Worm (Caenorhabditis elegans) whole organism, early embryonic: Measurements from ENCODE around the gene lfi-1.

Source experiments
- B0310.2 ChIP-seq: sonication (generic microtip); optimal IDR thresholded peaks from 2 replicates; lab custom pipeline; 2016; ENCODE audit warnings: mild to moderate bottlenecking, missing genetic modification characterization, missing compliant biosample characterization
- F13C5.2 ChIP-seq: sonication (generic microtip); optimal IDR thresholded peaks from 2 replicates; lab custom pipeline; 2017; ENCODE audit warnings: mild to moderate bottlenecking, missing genetic modification characterization, inconsistent platforms, missing compliant biosample characterization
- aly-1 ChIP-seq: sonication (generic microtip); optimal IDR thresholded peaks from 2 replicates; lab custom pipeline; 2016; ENCODE audit warnings: missing genetic modification characterization, missing compliant biosample characterization
- ama-1 ChIP-seq: fragments of 150-350 bp; optimal IDR thresholded peaks from 2 replicates; lab custom pipeline; 2014
- ceh-13 ChIP-seq: fragments of 200-800 bp; sonication (Bioruptor generic); optimal IDR thresholded peaks from 2 replicates; lab custom pipeline; 2018; ENCODE audit warnings: mild to moderate bottlenecking, missing genetic modification characterization, missing compliant biosample characterization
- ceh-36 ChIP-seq: sonication (generic microtip); optimal IDR thresholded peaks from 2 replicates; lab custom pipeline; 2016; ENCODE audit warnings: missing genetic modification characterization, inconsistent platforms, missing compliant biosample characterization
- ets-7 ChIP-seq: sonication (generic microtip); optimal IDR thresholded peaks from 2 replicates; lab custom pipeline; 2016; ENCODE audit warnings: missing genotype, missing genetic modification characterization, missing compliant biosample characterization
- flt-1 ChIP-seq: fragments of 200-800 bp; sonication (Bioruptor generic); IDR thresholded peaks from 2 replicates; pipeline ENCODE4 v1.3.6; 2022; ENCODE audit warnings: missing genetic modification characterization, missing compliant biosample characterization
- hmbx-1 ChIP-seq: sonication (generic microtip); optimal IDR thresholded peaks from 2 replicates; lab custom pipeline; 2016; ENCODE audit warnings: mild to moderate bottlenecking, missing genetic modification characterization, missing compliant biosample characterization
- hmg-4 ChIP-seq: fragments of 200-800 bp; sonication (Bioruptor generic); optimal IDR thresholded peaks from 2 replicates; lab custom pipeline; 2018; ENCODE audit warnings: mild to moderate bottlenecking, missing genetic modification characterization, missing compliant biosample characterization
- hnd-1 ChIP-seq: sonication (generic microtip); optimal IDR thresholded peaks from 2 replicates; lab custom pipeline; 2016; ENCODE audit warnings: missing genetic modification characterization, missing compliant biosample characterization
- pes-1 ChIP-seq: fragments of 200-800 bp; sonication (Bioruptor generic); IDR thresholded peaks from 2 replicates; pipeline ENCODE4 v1.3.6; 2022; ENCODE audit warnings: missing genetic modification reagents, missing genetic modification characterization, missing compliant biosample characterization
- scrt-1 ChIP-seq: fragments of 200-800 bp; sonication (Bioruptor generic); IDR thresholded peaks from 2 replicates; pipeline ENCODE4 v1.3.6; 2022; ENCODE audit warnings: missing genetic modification characterization, missing compliant biosample characterization
- sea-1 ChIP-seq: fragments of 200-800 bp; sonication (Bioruptor generic); conservative IDR thresholded peaks from 2 replicates; pipeline ENCODE4 v1.3.6; 2022; ENCODE audit warnings: missing genetic modification characterization, missing compliant biosample characterization
- tbx-11 ChIP-seq: fragments of 200-800 bp; sonication (Bioruptor generic); IDR thresholded peaks from 2 replicates; pipeline ENCODE4 v1.3.6; 2022; ENCODE audit warnings: missing genetic modification characterization, missing compliant biosample characterization
- tbx-37 ChIP-seq: fragments of 200-800 bp; sonication (Bioruptor generic); conservative IDR thresholded peaks from 2 replicates; pipeline ENCODE4 v1.3.6; 2022; ENCODE audit warnings: missing genetic modification reagents, missing genetic modification characterization, missing compliant biosample characterization
- tra-4 ChIP-seq: sonication (generic microtip); optimal IDR thresholded peaks from 2 replicates; lab custom pipeline; 2017; ENCODE audit warnings: missing genetic modification characterization, missing compliant biosample characterization

lfi-1 gene

DNA sequence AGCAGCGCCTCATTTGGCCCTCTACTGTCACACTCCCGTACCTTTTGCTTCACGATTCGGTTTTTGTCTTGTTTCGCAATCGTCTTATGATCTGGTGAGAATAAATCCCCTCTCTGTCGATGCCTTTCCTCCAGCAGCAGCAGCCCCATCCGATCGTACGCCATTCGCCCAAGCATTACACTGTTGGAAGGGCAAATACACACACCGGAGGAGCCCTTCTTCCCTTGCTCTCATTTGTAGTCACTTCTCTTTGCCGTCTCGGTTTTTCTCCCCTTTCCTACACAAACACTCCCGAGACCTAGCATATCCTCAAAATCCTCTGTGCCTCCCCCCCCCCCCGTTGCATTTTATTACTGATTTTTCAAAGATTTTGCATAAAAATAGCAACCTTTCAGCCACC is 22.2 kb downstream of the lfi-1 start, which contains the start of gene set-30:
TSS of gene set-30 (plus strand) at position 396 of the 400 bp plus-strand sequence.
- peak; percentile 52 for TF ChIP-seq hmg-4 (GFP tag; lab: Kevin White, UChicago)
- TF ChIP-seq hmbx-1 (tag; lab: Kevin White, UChicago), result no peak

DNA sequence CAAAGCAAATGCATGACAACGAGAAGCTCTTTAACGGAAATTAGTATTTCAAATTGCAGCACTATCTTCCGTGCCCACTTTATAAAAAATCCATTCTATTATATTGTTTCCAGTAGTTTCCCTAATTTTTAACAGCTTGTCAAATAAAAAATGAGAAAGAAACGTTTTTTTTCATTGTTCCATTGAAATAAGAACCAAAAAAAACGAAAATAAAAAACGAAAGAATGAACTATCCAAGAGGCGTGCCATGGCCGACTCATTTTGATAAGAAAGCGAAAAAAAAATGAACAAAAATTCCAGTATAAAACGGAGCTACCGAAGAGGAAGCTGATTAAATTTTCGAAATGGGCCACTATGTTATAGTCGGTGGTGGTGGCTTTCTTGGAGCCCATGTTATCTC is 28.3 kb downstream of the lfi-1 start, which contains the start of gene hsd-2:
TSS of gene hsd-2 (plus strand) at position 301 of the 400 bp plus-strand sequence.
- TF ChIP-seq hmg-4 (GFP tag; lab: Kevin White, UChicago), result no peak
- no peak for TF ChIP-seq sea-1 (GFP tag; lab: Robert Waterston, UW)
- no peak for TF ChIP-seq hnd-1

DNA sequence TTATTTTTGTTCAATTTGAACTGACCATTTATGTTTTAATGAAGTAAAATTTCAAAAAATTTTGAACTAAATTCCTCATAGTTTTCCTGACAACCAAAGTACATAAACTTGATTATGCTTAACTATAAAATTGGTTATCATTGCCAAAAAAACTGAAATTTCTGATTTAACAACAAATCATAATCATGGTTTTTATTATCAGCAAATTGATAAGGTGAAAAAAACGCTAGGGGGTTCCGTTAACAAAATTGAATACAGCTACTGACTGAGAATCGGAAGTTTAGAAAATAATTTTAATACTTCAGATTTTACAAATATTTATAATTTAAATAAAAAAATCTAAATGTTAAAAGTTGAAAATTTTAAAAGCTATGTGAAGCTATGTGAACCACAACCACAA is 30.3 kb downstream of the lfi-1 start:
- no peak for TF ChIP-seq ceh-36 (tag; lab: Kevin White, UChicago)
- TF ChIP-seq flt-1 (GFP tag; lab: Robert Waterston, UW), result no peak
- TF ChIP-seq tbx-37 (GFP tag; lab: Robert Waterston, UW), result no peak
- TF ChIP-seq hmbx-1 (tag; lab: Kevin White, UChicago), result no peak
- TF ChIP-seq hmg-4 (GFP tag; lab: Kevin White, UChicago), result no peak
- TF ChIP-seq ama-1 (lab: Kevin White, UChicago), result no peak
- no peak for TF ChIP-seq tbx-11 (GFP tag; lab: Robert Waterston, UW)
- TF ChIP-seq sea-1 (GFP tag; lab: Robert Waterston, UW), result no peak
- TF ChIP-seq tra-4 (tag; lab: Kevin White, UChicago), result no peak
- no peak for TF ChIP-seq B0310.2 (tag; lab: Kevin White, UChicago)
- TF ChIP-seq ceh-13 (GFP tag; lab: Kevin White, UChicago), result no peak
- no peak for TF ChIP-seq ets-7 (tag; lab: Kevin White, UChicago)
- no peak for TF ChIP-seq F13C5.2
- no peak for TF ChIP-seq aly-1 (tag; lab: Kevin White, UChicago)
- no peak for TF ChIP-seq hnd-1
- no peak for TF ChIP-seq pes-1 (GFP tag; lab: Robert Waterston, UW)
- no peak for TF ChIP-seq scrt-1 (GFP tag; lab: Robert Waterston, UW)

DNA sequence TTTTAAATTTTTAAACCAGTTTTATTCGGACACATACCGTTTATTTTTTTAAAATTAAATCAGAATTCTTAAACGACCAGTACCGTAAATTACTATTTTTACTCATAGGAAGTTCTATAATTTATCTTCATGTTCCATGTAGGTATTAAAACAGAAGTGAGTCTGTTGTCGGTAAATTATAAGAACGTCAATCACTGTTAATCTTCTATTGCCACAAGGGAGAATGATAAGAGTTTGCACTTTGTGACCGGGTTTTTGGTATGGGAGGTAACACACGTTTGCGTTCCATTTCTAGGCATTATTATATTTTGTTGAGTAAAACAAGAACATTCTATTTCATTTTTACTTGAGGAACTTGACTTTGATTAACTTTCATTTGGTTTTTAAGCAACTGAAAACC is 32.4 kb downstream of the lfi-1 start, which contains the start of gene hsd-3:
TSS of gene hsd-3 (plus strand) at position 301 of the 400 bp plus-strand sequence.
- TF ChIP-seq B0310.2 (tag; lab: Kevin White, UChicago), result no peak
- no peak for TF ChIP-seq F13C5.2

DNA sequence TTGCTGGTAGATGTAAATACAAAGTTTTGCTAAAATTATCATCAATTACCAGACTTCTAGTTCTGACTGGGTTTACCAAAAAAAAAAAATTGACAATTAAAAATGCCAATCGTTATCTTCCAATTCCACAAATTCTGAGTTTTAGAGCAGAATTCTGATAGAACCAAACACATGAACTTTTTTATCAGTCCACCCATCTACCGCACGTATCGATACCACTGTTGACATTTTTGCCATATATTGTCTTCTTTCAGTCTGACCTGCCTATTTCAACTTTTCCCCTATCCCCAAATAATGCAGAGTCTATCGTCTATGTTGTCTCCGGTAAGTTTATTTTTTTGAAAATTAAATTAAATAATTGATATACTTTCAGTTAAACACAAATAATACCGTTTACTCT is 37.2 kb downstream of the lfi-1 start, which contains the start of gene ZC449.7:
TSS of gene ZC449.7 (plus strand) at position 249 of the 400 bp plus-strand sequence.
- TF ChIP-seq hmg-4 (GFP tag; lab: Kevin White, UChicago), result no peak
- TF ChIP-seq aly-1 (tag; lab: Kevin White, UChicago), result no peak
- TF ChIP-seq ets-7 (tag; lab: Kevin White, UChicago), result no peak
- no peak for TF ChIP-seq hmbx-1 (tag; lab: Kevin White, UChicago)
- no peak for TF ChIP-seq tbx-37 (GFP tag; lab: Robert Waterston, UW)
- TF ChIP-seq sea-1 (GFP tag; lab: Robert Waterston, UW), result no peak
- no peak for TF ChIP-seq ama-1 (lab: Kevin White, UChicago)
- no peak for TF ChIP-seq ceh-13 (GFP tag; lab: Kevin White, UChicago)
- no peak for TF ChIP-seq hnd-1
- no peak for TF ChIP-seq flt-1 (GFP tag; lab: Robert Waterston, UW)
- TF ChIP-seq tbx-11 (GFP tag; lab: Robert Waterston, UW), result no peak
- no peak for TF ChIP-seq F13C5.2
- no peak for TF ChIP-seq ceh-36 (tag; lab: Kevin White, UChicago)
- TF ChIP-seq tra-4 (tag; lab: Kevin White, UChicago), result no peak
- no peak for TF ChIP-seq B0310.2 (tag; lab: Kevin White, UChicago)
- TF ChIP-seq pes-1 (GFP tag; lab: Robert Waterston, UW), result no peak
- no peak for TF ChIP-seq scrt-1 (GFP tag; lab: Robert Waterston, UW)

DNA sequence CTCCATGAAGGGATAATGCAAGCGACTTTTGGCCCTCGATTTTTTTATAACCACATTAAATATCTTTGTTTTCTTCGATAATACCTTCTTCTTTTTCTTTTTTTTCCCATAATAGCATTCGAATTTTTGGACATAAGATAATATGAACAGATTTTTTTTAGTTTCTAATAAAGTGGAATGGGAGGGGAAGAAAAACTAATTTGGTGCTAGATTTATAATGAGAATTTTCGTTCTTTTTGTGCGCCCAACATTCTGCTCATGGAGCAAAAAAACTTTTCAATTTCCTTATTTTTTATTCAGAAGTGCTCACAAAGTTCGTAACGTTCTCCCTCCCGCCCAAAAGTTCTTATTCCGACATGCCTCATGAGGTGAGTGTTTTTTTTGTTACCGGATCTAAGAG is 39.1 kb downstream of the lfi-1 start, which contains the start of gene ZC449.8:
TSS of gene ZC449.8 (plus strand) at position 301 of the 400 bp plus-strand sequence.
- TF ChIP-seq sea-1 (GFP tag; lab: Robert Waterston, UW) (no peak), aly-1 (tag; lab: Kevin White, UChicago) (no peak), tbx-37 (GFP tag; lab: Robert Waterston, UW) (no peak), tra-4 (tag; lab: Kevin White, UChicago) (no peak), ets-7 (tag; lab: Kevin White, UChicago) (no peak), ceh-36 (tag; lab: Kevin White, UChicago) (no peak), ceh-13 (GFP tag; lab: Kevin White, UChicago) (no peak), hmg-4 (GFP tag; lab: Kevin White, UChicago) (no peak), B0310.2 (tag; lab: Kevin White, UChicago) (no peak), scrt-1 (GFP tag; lab: Robert Waterston, UW) (no peak), hmbx-1 (tag; lab: Kevin White, UChicago) (no peak), F13C5.2 (no peak), flt-1 (GFP tag; lab: Robert Waterston, UW) (no peak), hnd-1 (no peak), pes-1 (GFP tag; lab: Robert Waterston, UW) (no peak)

DNA sequence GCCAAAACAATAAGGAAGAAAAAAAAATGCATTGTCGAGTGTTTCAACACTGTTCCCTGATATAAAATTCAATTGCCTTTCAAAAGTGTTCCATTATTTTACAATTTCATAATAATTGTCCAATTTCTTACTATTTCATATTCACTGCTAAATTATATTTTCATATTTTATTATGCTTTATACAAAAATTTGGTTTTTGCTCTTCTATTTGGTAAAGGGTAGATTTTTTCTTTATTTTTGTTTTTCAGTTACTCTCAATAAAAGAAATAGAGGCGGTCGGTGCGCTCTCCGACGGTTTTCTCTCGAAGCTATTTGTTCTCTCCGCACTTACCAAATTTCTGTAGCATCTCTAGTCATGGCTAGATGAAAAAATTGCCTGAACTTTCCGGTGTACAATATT is 41.0 kb downstream of the lfi-1 start, which contains the start of gene sek-3:
TSS of gene sek-3 (plus strand) at position 301 of the 400 bp plus-strand sequence.
- no peak for TF ChIP-seq ceh-13 (GFP tag; lab: Kevin White, UChicago)
- no peak for TF ChIP-seq tra-4 (tag; lab: Kevin White, UChicago)
- TF ChIP-seq F13C5.2, result no peak
- no peak for TF ChIP-seq ceh-36 (tag; lab: Kevin White, UChicago)
- TF ChIP-seq ets-7 (tag; lab: Kevin White, UChicago), result no peak
- no peak for TF ChIP-seq tbx-11 (GFP tag; lab: Robert Waterston, UW)
- no peak for TF ChIP-seq hnd-1
- no peak for TF ChIP-seq ama-1 (lab: Kevin White, UChicago)
- TF ChIP-seq hmbx-1 (tag; lab: Kevin White, UChicago), result no peak
- TF ChIP-seq sea-1 (GFP tag; lab: Robert Waterston, UW), result no peak
- TF ChIP-seq pes-1 (GFP tag; lab: Robert Waterston, UW), result no peak
- no peak for TF ChIP-seq tbx-37 (GFP tag; lab: Robert Waterston, UW)
- TF ChIP-seq flt-1 (GFP tag; lab: Robert Waterston, UW), result no peak
- no peak for TF ChIP-seq hmg-4 (GFP tag; lab: Kevin White, UChicago)
- no peak for TF ChIP-seq scrt-1 (GFP tag; lab: Robert Waterston, UW)
- no peak for TF ChIP-seq aly-1 (tag; lab: Kevin White, UChicago)
